Worm (Caenorhabditis elegans): Measurements from ENCODE around the gene Y4C6B.4.

The Y4C6B.4 gene

DNA sequence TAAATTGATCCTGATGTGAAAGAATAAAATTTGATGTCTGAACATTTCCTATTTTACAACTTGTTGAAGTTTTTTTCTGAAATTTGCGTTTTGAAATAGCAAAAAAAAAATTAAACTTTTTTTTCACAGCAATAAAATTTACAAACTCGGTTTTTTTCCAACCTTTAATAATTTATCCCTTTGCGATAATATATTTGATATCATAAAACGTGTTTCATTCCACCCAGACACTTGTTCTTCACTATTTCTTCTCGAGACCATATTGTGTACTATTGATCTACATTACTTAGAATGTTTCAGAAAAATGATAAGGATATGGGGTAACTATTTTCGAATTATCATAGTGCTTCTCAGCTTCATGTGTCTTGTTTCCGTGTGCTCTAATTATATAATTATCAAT, at the start of gene Y4C6B.4:
TSS of gene Y4C6B.4 (plus strand) at position 301 of the 400 bp plus-strand sequence.
- TF ChIP-seq zip-5 (tag; optimal IDR thresholded peaks at IDR 0.05) = no peak

DNA sequence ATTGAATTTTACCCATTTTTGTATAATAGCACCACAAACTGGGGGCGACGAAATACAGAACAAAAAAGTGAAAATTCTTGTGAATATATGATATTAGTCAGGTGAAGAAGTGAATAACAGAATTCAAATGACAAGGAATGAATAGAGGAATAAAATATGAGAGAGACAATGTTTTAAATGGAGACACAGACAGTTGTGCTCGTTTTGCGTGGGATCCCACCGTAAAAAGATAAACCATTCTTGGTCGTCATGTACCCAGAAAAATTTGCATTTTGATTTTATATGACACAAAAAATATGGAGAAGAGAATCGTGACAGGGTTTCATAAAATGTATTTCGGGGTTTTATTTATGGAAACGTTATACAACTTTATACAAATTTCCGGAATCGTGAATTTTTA, 48.5 kb upstream of the Y4C6B.4 start, which contains the start of gene F36H12.17:
TSS of gene F36H12.17 (minus strand) at position 101 of the 400 bp plus-strand sequence.
- TF ChIP-seq nhr-232 (tag; optimal IDR thresholded peaks at IDR 0.05) (no peak), fkh-10 (GFP tag; optimal IDR thresholded peaks at IDR 0.05) (no peak), C38D4.7 (GFP tag; optimal IDR thresholded peaks at IDR 0.05) (no peak), ceh-2 (tag; optimal IDR thresholded peaks at IDR 0.05) (no peak), rnt-1 (tag; optimal IDR thresholded peaks at IDR 0.05) (no peak), ttx-3 (tag; optimal IDR thresholded peaks at IDR 0.05) (no peak)

DNA sequence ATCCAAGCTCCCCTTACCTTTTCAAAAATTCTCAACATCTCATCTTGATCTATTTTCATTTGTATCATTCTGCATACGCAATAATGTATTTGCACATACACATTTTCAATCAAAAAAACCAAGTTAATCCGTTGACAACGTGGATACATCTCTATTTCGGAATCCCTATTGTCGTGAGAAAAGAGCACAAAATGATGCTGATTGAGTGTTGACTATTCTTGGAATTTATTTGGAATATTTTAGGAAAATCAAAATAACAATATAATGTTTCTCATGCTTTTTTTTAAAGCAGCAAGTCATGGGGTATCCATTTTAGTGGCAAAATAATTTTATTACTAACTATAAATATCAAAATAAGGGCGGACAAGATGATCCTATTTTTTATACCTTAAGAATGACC, 44.8 kb upstream of the Y4C6B.4 start:
- TF ChIP-seq pha-4 (tag; optimal IDR thresholded peaks at IDR 0.05) = no peak
- TF ChIP-seq madf-2 (tag; optimal IDR thresholded peaks at IDR 0.05) = no peak
- no peak for TF ChIP-seq ceh-2 (tag; optimal IDR thresholded peaks at IDR 0.05)
- TF ChIP-seq fkh-10 (GFP tag; optimal IDR thresholded peaks at IDR 0.05) = no peak
- no peak for TF ChIP-seq ceh-45 (GFP tag; IDR thresholded peaks at IDR 0.05)
- no peak for TF ChIP-seq ceh-19 (GFP tag; optimal IDR thresholded peaks at IDR 0.05)
- TF ChIP-seq ceh-22 (tag; optimal IDR thresholded peaks at IDR 0.05) = no peak
- TF ChIP-seq zip-5 (tag; optimal IDR thresholded peaks at IDR 0.05) = no peak
- TF ChIP-seq tbx-2 (tag; optimal IDR thresholded peaks at IDR 0.05) = no peak
- TF ChIP-seq K09A11.1 (tag; optimal IDR thresholded peaks at IDR 0.05; ENCODE audit: insufficient read depth) = no peak
- no peak for TF ChIP-seq mec-3 (tag; optimal IDR thresholded peaks at IDR 0.05; ENCODE audit: borderline replicate concordance)
- no peak for TF ChIP-seq ceh-18 (tag; optimal IDR thresholded peaks at IDR 0.05)
- TF ChIP-seq npax-4 (tag; optimal IDR thresholded peaks at IDR 0.05) = no peak
- TF ChIP-seq ceh-24 (tag; optimal IDR thresholded peaks at IDR 0.05) = no peak
- TF ChIP-seq ref-2 (tag; optimal IDR thresholded peaks at IDR 0.05) = no peak
- TF ChIP-seq ceh-34 (tag; optimal IDR thresholded peaks at IDR 0.05) = no peak
- no peak for TF ChIP-seq sox-4 (tag; optimal IDR thresholded peaks at IDR 0.05)
- no peak for TF ChIP-seq ceh-9 (tag; optimal IDR thresholded peaks at IDR 0.05)
- no peak for TF ChIP-seq lin-11 (tag; optimal IDR thresholded peaks at IDR 0.05)

DNA sequence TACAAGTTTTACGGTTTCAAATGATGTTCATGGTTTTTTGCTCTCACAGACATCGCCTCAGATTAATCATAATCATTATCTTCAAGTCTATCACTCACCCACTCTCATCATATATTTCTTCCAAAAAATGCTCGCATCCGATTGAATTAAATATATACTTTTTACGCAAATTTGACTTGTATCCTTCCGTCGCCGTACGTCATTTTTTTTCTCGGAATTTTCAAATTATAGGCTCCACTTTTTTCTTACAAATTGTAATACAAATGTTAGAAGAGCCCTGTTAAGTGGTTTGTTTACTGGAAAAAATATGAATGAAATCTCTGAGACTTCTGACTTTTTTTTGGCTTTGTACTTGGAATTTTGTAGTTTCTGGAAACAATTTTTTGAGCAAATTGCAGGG, 39.1 kb upstream of the Y4C6B.4 start:
- TF ChIP-seq pha-2 (tag; optimal IDR thresholded peaks at IDR 0.05) (no peak), ttx-3 (tag; optimal IDR thresholded peaks at IDR 0.05) (no peak), fax-1 (tag; optimal IDR thresholded peaks at IDR 0.05) (no peak), madf-2 (tag; optimal IDR thresholded peaks at IDR 0.05) (no peak), mec-3 (tag; optimal IDR thresholded peaks at IDR 0.05; ENCODE audit: borderline replicate concordance) (no peak)

DNA sequence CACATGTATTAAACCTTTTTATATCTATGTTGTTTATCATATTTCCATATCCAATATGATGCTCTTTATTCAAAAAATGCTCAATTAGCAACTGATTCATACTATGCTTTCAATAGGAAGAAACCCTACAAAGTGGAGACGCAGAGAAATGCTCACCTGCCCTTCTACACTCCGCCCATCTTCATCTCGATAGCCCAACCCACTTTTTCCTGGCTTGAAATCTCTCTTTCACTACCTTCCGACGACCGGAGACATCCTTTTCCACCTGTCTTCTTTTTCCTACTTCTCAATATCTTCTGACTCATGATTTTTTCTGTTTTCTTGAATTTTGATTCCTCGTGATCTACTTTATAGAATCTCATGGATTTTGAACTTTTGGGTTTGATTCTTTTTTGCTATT, 37.3 kb upstream of the Y4C6B.4 start:
- TF ChIP-seq T23F11.4 (GFP tag; optimal IDR thresholded peaks at IDR 0.05) (no peak), unc-3 (GFP tag; conservative IDR thresholded peaks at IDR 0.05) (no peak), unc-3 (tag; optimal IDR thresholded peaks at IDR 0.05) (no peak), pros-1 (tag; optimal IDR thresholded peaks at IDR 0.05) (no peak), ttx-3 (tag; optimal IDR thresholded peaks at IDR 0.05) (no peak), mec-3 (tag; optimal IDR thresholded peaks at IDR 0.05; ENCODE audit: borderline replicate concordance) (no peak)

DNA sequence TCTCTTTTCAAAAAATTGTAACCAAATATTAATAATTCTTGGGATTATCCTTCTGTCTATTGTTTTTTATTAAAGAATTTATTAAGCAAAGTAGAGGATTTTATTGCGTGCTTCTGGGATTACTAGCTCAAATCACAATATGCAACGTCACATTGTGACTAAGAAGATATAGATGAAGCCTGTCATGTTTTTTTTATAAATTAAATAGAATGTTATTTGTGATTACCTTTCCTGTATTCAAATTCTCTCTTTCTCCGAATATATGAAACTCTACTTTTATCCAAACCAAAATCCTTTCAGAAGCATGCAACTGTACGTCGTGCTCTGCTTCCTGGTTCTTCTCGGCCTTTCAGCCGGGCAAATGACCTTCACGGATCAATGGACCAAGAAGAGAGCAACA, 35.7 kb upstream of the Y4C6B.4 start, which contains the start of gene nlp-47:
TSS of gene nlp-47 (plus strand) at position 301 of the 400 bp plus-strand sequence.
- TF ChIP-seq hlh-15 (tag; optimal IDR thresholded peaks at IDR 0.05) (no peak), ceh-14 (tag; optimal IDR thresholded peaks at IDR 0.05) (no peak), C08G9.2 (tag; optimal IDR thresholded peaks at IDR 0.05) (no peak), ama-1 (optimal IDR thresholded peaks at IDR 0.05) (no peak), ceh-30 (tag; optimal IDR thresholded peaks at IDR 0.05) (no peak), ztf-16 (tag; optimal IDR thresholded peaks at IDR 0.05) (no peak), mec-3 (tag; optimal IDR thresholded peaks at IDR 0.05; ENCODE audit: borderline replicate concordance) (no peak), Y22D7AL.16 (tag; optimal IDR thresholded peaks at IDR 0.05) (no peak)

All from whole organism, late embryonic.